Fruit fly (Drosophila melanogaster): ENCODE data around the gene CG3769.

Gene CG3769

DNA sequence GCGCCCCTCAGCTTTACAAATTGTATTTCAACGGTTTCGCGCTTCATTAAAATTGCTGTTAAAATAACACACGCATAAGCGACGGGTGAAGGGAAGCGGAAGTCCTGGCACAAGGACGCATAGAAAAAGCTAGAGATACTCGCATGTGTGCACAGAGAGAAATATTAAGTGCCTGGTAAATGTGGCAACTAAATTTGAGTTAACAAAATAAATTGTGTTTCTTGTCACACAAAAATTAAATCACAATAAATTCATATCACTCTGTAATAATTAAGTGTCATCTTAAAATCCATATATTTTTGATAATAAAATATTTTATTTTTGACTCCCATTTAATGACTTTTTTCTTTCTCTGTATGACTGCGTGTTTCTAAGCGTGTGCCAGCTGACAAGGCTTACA is 35.0 kb upstream of the CG3769 start (continued):
- no peak for TF ChIP-seq corto (GFP tag; optimal IDR thresholded peaks at IDR 0.05)
- peak; percentile 65 for TF ChIP-seq row (GFP tag; IDR thresholded peaks at IDR 0.05)
- no peak for TF ChIP-seq Opbp (GFP tag; IDR thresholded peaks at IDR 0.05; ENCODE audit: partially characterized antibody)
- no peak for TF ChIP-seq CG32532 (GFP tag; IDR thresholded peaks at IDR 0.05)
- TF ChIP-seq Atf6 (GFP tag; IDR thresholded peaks at IDR 0.05) = no peak
- no peak for TF ChIP-seq CG16863 (GFP tag; optimal IDR thresholded peaks at IDR 0.05)
- TF ChIP-seq CG34422 (GFP tag; IDR thresholded peaks at IDR 0.05) = no peak
- peak; percentile 42; the same call in 1 of the 2 replicates for TF ChIP-seq slbo (GFP tag; IDR thresholded peaks at IDR 0.05)
- TF ChIP-seq phol (tag; optimal IDR thresholded peaks at IDR 0.05) = no peak
- no peak for TF ChIP-seq Blimp-1 (GFP tag; optimal IDR thresholded peaks at IDR 0.05)
- no peak for TF ChIP-seq CG7745 (tag; optimal IDR thresholded peaks at IDR 0.05)
- TF ChIP-seq CG12071 (GFP tag; optimal IDR thresholded peaks at IDR 0.05) = no peak
- TF ChIP-seq CG14050 (GFP tag; IDR thresholded peaks at IDR 0.05) = no peak
- TF ChIP-seq CG3065 (GFP tag; optimal IDR thresholded peaks at IDR 0.05) = no peak
- TF ChIP-seq mam (GFP tag; optimal IDR thresholded peaks at IDR 0.05) = no peak
- no peak for TF ChIP-seq HLH54F (GFP tag; optimal IDR thresholded peaks at IDR 0.05)
- TF ChIP-seq lola (GFP tag; optimal IDR thresholded peaks at IDR 0.05) = no peak
- TF ChIP-seq Dip3 (GFP tag; optimal IDR thresholded peaks at IDR 0.05) = no peak
- no peak for TF ChIP-seq CG6272 (GFP tag; IDR thresholded peaks at IDR 0.05)
- no peak for TF ChIP-seq ERR (GFP tag; optimal IDR thresholded peaks at IDR 0.05)
- TF ChIP-seq CTCF (GFP tag; optimal IDR thresholded peaks at IDR 0.05) = no peak
- TF ChIP-seq Lhr (GFP tag; optimal IDR thresholded peaks at IDR 0.05) = no peak
- TF ChIP-seq caup (GFP tag; optimal IDR thresholded peaks at IDR 0.05; ENCODE audit: severe bottlenecking) = peak; percentile 34
- no peak for TF ChIP-seq sna (GFP tag; IDR thresholded peaks at IDR 0.05; ENCODE audit: partially characterized antibody)
- TF ChIP-seq CG2678 (tag; optimal IDR thresholded peaks at IDR 0.05) = no peak
- no peak for TF ChIP-seq CG12104 (GFP tag; optimal IDR thresholded peaks at IDR 0.05)
- peak; percentile 22 for TF ChIP-seq CG13424 (tag; optimal IDR thresholded peaks at IDR 0.05)
- no peak for TF ChIP-seq CG31224 (GFP tag; IDR thresholded peaks at IDR 0.05)
- no peak for TF ChIP-seq CG10267 (tag; optimal IDR thresholded peaks at IDR 0.05)
- no peak for TF ChIP-seq CG17361 (GFP tag; IDR thresholded peaks at IDR 0.05)
- TF ChIP-seq CG17568 (GFP tag; optimal IDR thresholded peaks at IDR 0.05) = no peak
- 0 out of 2 replicates have a peak, but pooled peaks have one; percentile 26 for TF ChIP-seq Ptx1 (GFP tag; IDR thresholded peaks at IDR 0.05)
- TF ChIP-seq unc-4 (GFP tag; IDR thresholded peaks at IDR 0.05; ENCODE audit: partially characterized antibody) = no peak
- TF ChIP-seq gce (GFP tag; IDR thresholded peaks at IDR 0.05) = no peak
- no peak for TF ChIP-seq Dref (GFP tag; IDR thresholded peaks at IDR 0.05)
- no peak for TF ChIP-seq CG4282 (GFP tag; optimal IDR thresholded peaks at IDR 0.05)
- no peak for TF ChIP-seq CG8765 (GFP tag; IDR thresholded peaks at IDR 0.05)
- TF ChIP-seq p53 (GFP tag; optimal IDR thresholded peaks at IDR 0.05) = no peak
- TF ChIP-seq CG10209 (GFP tag; optimal IDR thresholded peaks at IDR 0.05) = no peak
- peak; percentile 41; the same call in 1 of the 2 replicates for TF ChIP-seq Ada2b (GFP tag; IDR thresholded peaks at IDR 0.05)
- TF ChIP-seq CG13894 (tag; optimal IDR thresholded peaks at IDR 0.05) = no peak
- no peak for TF ChIP-seq Poxn (GFP tag; IDR thresholded peaks at IDR 0.05)
- no peak for TF ChIP-seq jing (GFP tag; optimal IDR thresholded peaks at IDR 0.05)
- TF ChIP-seq tll (GFP tag; optimal IDR thresholded peaks at IDR 0.05) = no peak
- no peak for TF ChIP-seq tap (tag; optimal IDR thresholded peaks at IDR 0.05)
- TF ChIP-seq TFAM (GFP tag; optimal IDR thresholded peaks at IDR 0.05) = no peak
- TF ChIP-seq CG34376 (GFP tag; optimal IDR thresholded peaks at IDR 0.05) = no peak
- no peak for TF ChIP-seq CG10654 (GFP tag; optimal IDR thresholded peaks at IDR 0.05)
- no peak for TF ChIP-seq CG9876 (GFP tag; optimal IDR thresholded peaks at IDR 0.05)
- TF ChIP-seq CG31441 (GFP tag; IDR thresholded peaks at IDR 0.05) = 0 out of 2 replicates have a peak, but pooled peaks have one; percentile 29
- no peak for TF ChIP-seq pum (GFP tag; optimal IDR thresholded peaks at IDR 0.05)
- no peak for TF ChIP-seq YL-1 (GFP tag; optimal IDR thresholded peaks at IDR 0.05)
